Worm (Caenorhabditis elegans) whole organism, late embryonic: ENCODE data around the gene umps-1.

Source experiments
- C38D4.7 ChIP-seq: fragments of 200-800 bp; sonication (Bioruptor generic); optimal IDR thresholded peaks from 2 replicates; lab custom pipeline; 2018; ENCODE audit warnings: mild to moderate bottlenecking, missing genetic modification characterization, moderate library complexity, missing compliant biosample characterization
- F13H6.1 ChIP-seq: sonication (generic microtip); optimal IDR thresholded peaks from 2 replicates; lab custom pipeline; 2016; ENCODE audit warnings: missing genetic modification characterization, missing compliant biosample characterization
- K09A11.1 ChIP-seq: sonication (generic microtip); optimal IDR thresholded peaks from 2 replicates; lab custom pipeline; 2017; ENCODE audit warnings: antibody characterized with exemption, mild to moderate bottlenecking, missing genetic modification characterization, missing compliant biosample characterization; ENCODE audit not compliant: insufficient read depth
- T23F11.4 ChIP-seq: fragments of 200-800 bp; sonication (Bioruptor generic); optimal IDR thresholded peaks from 2 replicates; lab custom pipeline; 2018; ENCODE audit warnings: mild to moderate bottlenecking, missing genetic modification characterization, missing compliant biosample characterization
- ahr-1 ChIP-seq: sonication (generic microtip); optimal IDR thresholded peaks from 2 replicates; lab custom pipeline; 2016; ENCODE audit warnings: missing genetic modification characterization, missing compliant biosample characterization
- ceh-18 ChIP-seq: sonication (generic microtip); optimal IDR thresholded peaks from 2 replicates; lab custom pipeline; 2016; ENCODE audit warnings: missing genetic modification characterization, missing compliant biosample characterization
- ceh-24 ChIP-seq: sonication (generic microtip); optimal IDR thresholded peaks from 2 replicates; lab custom pipeline; 2016; ENCODE audit warnings: mild to moderate bottlenecking, missing genetic modification characterization, missing compliant biosample characterization
- ceh-34 ChIP-seq: sonication (generic microtip); optimal IDR thresholded peaks from 2 replicates; lab custom pipeline; 2016; ENCODE audit warnings: mild to moderate bottlenecking, missing genetic modification characterization, missing compliant biosample characterization
- ceh-9 ChIP-seq: sonication (generic microtip); optimal IDR thresholded peaks from 2 replicates; lab custom pipeline; 2016; ENCODE audit warnings: mild to moderate bottlenecking, missing genetic modification characterization, inconsistent platforms, missing compliant biosample characterization
- dmd-4 ChIP-seq: sonication (generic microtip); optimal IDR thresholded peaks from 2 replicates; lab custom pipeline; 2016; ENCODE audit warnings: borderline replicate concordance, missing genetic modification characterization, missing compliant biosample characterization
- dve-1 ChIP-seq: sonication (generic microtip); optimal IDR thresholded peaks from 2 replicates; lab custom pipeline; 2017; ENCODE audit warnings: antibody characterized with exemption, mild to moderate bottlenecking, missing genetic modification characterization, missing compliant biosample characterization
- elt-2 ChIP-seq: sonication (generic microtip); optimal IDR thresholded peaks from 2 replicates; lab custom pipeline; 2016; ENCODE audit warnings: missing genetic modification reagents, missing genetic modification characterization, missing compliant biosample characterization
- ets-4 ChIP-seq: sonication (generic microtip); optimal IDR thresholded peaks from 2 replicates; lab custom pipeline; 2016; ENCODE audit warnings: missing genetic modification characterization, missing compliant biosample characterization
- fax-1 ChIP-seq: sonication (generic microtip); optimal IDR thresholded peaks from 2 replicates; lab custom pipeline; 2016; ENCODE audit warnings: missing genotype, missing genetic modification characterization, missing compliant biosample characterization
- fkh-10 ChIP-seq: fragments of 150-350 bp; optimal IDR thresholded peaks from 2 replicates; lab custom pipeline; 2014; ENCODE audit warnings: missing biosample characterization, missing genetic modification reagents, missing genetic modification characterization
- hlh-13 ChIP-seq: fragments of 200-800 bp; sonication (Bioruptor generic); optimal IDR thresholded peaks from 2 replicates; lab custom pipeline; 2018; ENCODE audit warnings: mild to moderate bottlenecking, missing genetic modification characterization, missing compliant biosample characterization
- hlh-8 ChIP-seq: sonication (generic microtip); optimal IDR thresholded peaks from 2 replicates; lab custom pipeline; 2016; ENCODE audit warnings: missing genotype, missing genetic modification characterization, missing compliant biosample characterization
- lim-6 ChIP-seq: sonication (generic microtip); optimal IDR thresholded peaks from 2 replicates; lab custom pipeline; 2016; ENCODE audit warnings: missing genetic modification characterization, missing compliant biosample characterization
- madf-2 ChIP-seq: sonication (generic microtip); optimal IDR thresholded peaks from 2 replicates; lab custom pipeline; 2017; ENCODE audit warnings: missing genetic modification characterization, missing compliant biosample characterization
- nfya-1 ChIP-seq: sonication (generic microtip); optimal IDR thresholded peaks from 2 replicates; lab custom pipeline; 2017; ENCODE audit warnings: missing genetic modification characterization, mild to moderate bottlenecking, missing compliant biosample characterization, antibody characterized with exemption, moderate library complexity
- nhr-11 ChIP-seq: fragments of 150-350 bp; optimal IDR thresholded peaks from 2 replicates; lab custom pipeline; 2014; ENCODE audit warnings: missing biosample characterization, missing genetic modification characterization
- odd-2 ChIP-seq: sonication (generic microtip); optimal IDR thresholded peaks from 2 replicates; lab custom pipeline; 2017; ENCODE audit warnings: antibody characterized with exemption, mild to moderate bottlenecking, missing genetic modification characterization, missing compliant biosample characterization
- pag-3 ChIP-seq: sonication (generic microtip); optimal IDR thresholded peaks from 2 replicates; lab custom pipeline; 2016; ENCODE audit warnings: missing compliant biosample characterization, missing genetic modification characterization, borderline replicate concordance
- pat-9 ChIP-seq: fragments of 200-800 bp; sonication (Bioruptor generic); optimal IDR thresholded peaks from 2 replicates; lab custom pipeline; 2018; ENCODE audit warnings: mild to moderate bottlenecking, missing genetic modification characterization, moderate library complexity, missing compliant biosample characterization
- pha-2 ChIP-seq: sonication (generic microtip); optimal IDR thresholded peaks from 2 replicates; lab custom pipeline; 2017; ENCODE audit warnings: mild to moderate bottlenecking, missing genetic modification characterization, missing compliant biosample characterization
- pqm-1 ChIP-seq: sonication (generic microtip); optimal IDR thresholded peaks from 2 replicates; lab custom pipeline; 2016; ENCODE audit warnings: missing genetic modification characterization, missing compliant biosample characterization
- pros-1 ChIP-seq: fragments of 150-350 bp; optimal IDR thresholded peaks from 2 replicates; lab custom pipeline; 2014; ENCODE audit warnings: missing biosample characterization, missing genetic modification reagents, missing genetic modification characterization
- ref-2 ChIP-seq: sonication (generic microtip); optimal IDR thresholded peaks from 2 replicates; lab custom pipeline; 2016; ENCODE audit warnings: missing genetic modification characterization, missing compliant biosample characterization
- rnt-1 ChIP-seq: sonication (generic microtip); optimal IDR thresholded peaks from 2 replicates; lab custom pipeline; 2016; ENCODE audit warnings: missing genetic modification characterization, missing compliant biosample characterization
- sox-2 ChIP-seq: fragments of 200-800 bp; sonication (Bioruptor generic); IDR thresholded peaks from 2 replicates; pipeline ENCODE4 v1.3.6; 2022; ENCODE audit warnings: missing genetic modification reagents, missing genetic modification characterization, missing compliant biosample characterization
- syd-9 ChIP-seq: sonication (generic microtip); optimal IDR thresholded peaks from 2 replicates; lab custom pipeline; 2016; ENCODE audit warnings: mild to moderate bottlenecking, missing genetic modification characterization, moderate library complexity, missing compliant biosample characterization
- tbx-7 ChIP-seq: sonication (generic microtip); optimal IDR thresholded peaks from 2 replicates; lab custom pipeline; 2016; ENCODE audit warnings: missing genotype, missing genetic modification characterization, missing compliant biosample characterization
- ttx-3 ChIP-seq: sonication (generic microtip); optimal IDR thresholded peaks from 2 replicates; lab custom pipeline; 2016; ENCODE audit warnings: missing genetic modification reagents, missing genetic modification characterization, missing compliant biosample characterization
- unc-55 ChIP-seq: sonication (generic microtip); optimal IDR thresholded peaks from 2 replicates; lab custom pipeline; 2017; ENCODE audit warnings: missing biosample characterization, missing genetic modification reagents, missing genetic modification characterization
- unc-86 ChIP-seq: sonication (generic microtip); optimal IDR thresholded peaks from 2 replicates; lab custom pipeline; 2016; ENCODE audit warnings: missing genetic modification characterization, missing compliant biosample characterization
- zip-5 ChIP-seq: sonication (generic microtip); optimal IDR thresholded peaks from 2 replicates; lab custom pipeline; 2016; ENCODE audit warnings: missing genetic modification characterization, missing compliant biosample characterization

The umps-1 gene

ce11 chrIII:10354591-10354990 is 2.9 kb downstream of the umps-1 start:
- no peak for TF ChIP-seq unc-55 (GFP tag; lab: Kevin White, UChicago)
- no peak for TF ChIP-seq zip-5 (tag; lab: Kevin White, UChicago)
- no peak for TF ChIP-seq F13H6.1 (tag; lab: Kevin White, UChicago)
- no peak for TF ChIP-seq nhr-11 (tag; lab: Kevin White, UChicago)
- no peak for TF ChIP-seq pros-1 (tag; lab: Kevin White, UChicago)
- no peak for TF ChIP-seq ceh-24 (tag; lab: Kevin White, UChicago)
- no peak for TF ChIP-seq T23F11.4 (GFP tag; lab: Kevin White, UChicago)
- TF ChIP-seq ets-4 (tag; lab: Kevin White, UChicago) = no peak

- TF ChIP-seq unc-86 (tag; lab: Kevin White, UChicago) = no peak
- TF ChIP-seq tbx-7 = no peak
- TF ChIP-seq ref-2 (tag; lab: Kevin White, UChicago) = no peak
- no peak for TF ChIP-seq dve-1 (tag; lab: Kevin White, UChicago)
- no peak for TF ChIP-seq pqm-1 (tag; lab: Kevin White, UChicago)
- TF ChIP-seq lim-6 = no peak
- no peak for TF ChIP-seq ttx-3
- TF ChIP-seq ahr-1 (tag; lab: Kevin White, UChicago) = no peak
- TF ChIP-seq pat-9 (tag; lab: Kevin White, UChicago) = no peak
- no peak for TF ChIP-seq elt-2 (tag; lab: Kevin White, UChicago)
- no peak for TF ChIP-seq ceh-18 (tag; lab: Kevin White, UChicago)
- TF ChIP-seq pha-2 (tag; lab: Kevin White, UChicago) = no peak
Measured at ce11 chrIII:10353423-10353822, 4.0 kb downstream of the umps-1 start.

DNA sequence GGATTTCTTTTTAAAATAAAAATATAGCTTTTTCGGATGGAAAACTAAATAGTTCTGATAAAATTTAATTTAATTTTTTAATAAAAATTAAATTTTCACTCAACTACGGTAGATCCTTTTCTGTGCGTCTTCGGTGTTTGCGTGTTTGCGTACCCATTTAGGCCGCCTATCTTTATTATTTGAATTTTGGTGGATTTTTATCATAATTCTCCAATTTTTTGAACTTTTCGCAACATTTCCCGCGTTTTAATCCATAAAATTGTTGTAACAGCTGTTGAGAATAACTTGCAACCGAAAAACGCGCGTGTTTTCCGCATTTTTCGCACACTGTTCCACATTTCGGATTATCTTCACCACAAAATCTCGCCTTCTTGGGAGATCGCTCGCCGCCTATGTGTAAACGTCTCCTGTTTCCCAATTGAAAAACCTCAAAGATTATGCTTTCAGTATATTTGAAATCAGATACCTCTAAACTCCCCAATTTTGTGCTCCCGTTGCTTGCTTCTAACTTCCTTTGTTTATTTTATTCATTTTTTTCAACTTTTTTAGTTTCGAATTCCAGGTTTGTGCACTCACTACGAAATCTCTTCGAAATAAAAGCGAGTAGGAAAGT is 5.7 kb downstream of the umps-1 start, which contains the start of gene T07C4.3:
Gene T07C4.3 (plus strand): TSS at position 563 of the 613 bp plus-strand sequence.
- TF ChIP-seq dmd-4 (tag; lab: Kevin White, UChicago) (no peak), rnt-1 (tag; lab: Kevin White, UChicago) (no peak), hlh-8 (tag; lab: Kevin White, UChicago) (no peak), fkh-10 (GFP tag; lab: Kevin White, UChicago) (no peak)

DNA sequence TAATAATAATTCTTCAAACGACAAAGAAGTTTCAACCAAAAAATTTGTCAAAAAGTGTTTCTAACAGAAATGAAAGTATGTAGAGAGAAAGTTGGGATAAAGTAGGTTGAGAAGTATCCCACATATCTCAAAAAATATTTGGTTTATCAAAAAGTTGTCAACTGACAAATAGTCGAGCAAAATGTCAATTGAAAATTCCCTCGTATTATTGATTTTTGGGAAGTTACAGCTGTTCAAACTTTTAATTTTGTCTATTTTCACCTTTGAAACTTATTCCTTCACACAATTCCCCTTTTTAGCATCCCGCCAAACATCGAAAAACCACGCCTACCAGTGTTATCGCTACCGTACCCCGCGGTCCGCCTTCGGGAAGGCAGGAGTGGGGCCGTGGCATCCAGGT is 10.4 kb downstream of the umps-1 start, which contains the start of gene tbx-8:
Gene tbx-8 (plus strand): TSS at position 301 of the 400 bp plus-strand sequence.
- TF ChIP-seq pros-1 (tag; lab: Kevin White, UChicago) = no peak
- TF ChIP-seq syd-9 (tag; lab: Kevin White, UChicago) = no peak
- TF ChIP-seq sox-2 (GFP tag; lab: Robert Waterston, UW) = no peak
- no peak for TF ChIP-seq ceh-9 (tag; lab: Kevin White, UChicago)
- no peak for TF ChIP-seq nfya-1 (tag; lab: Kevin White, UChicago)
- TF ChIP-seq ceh-34 (tag; lab: Kevin White, UChicago) = no peak
- no peak for TF ChIP-seq pag-3 (tag; lab: Kevin White, UChicago)
- no peak for TF ChIP-seq hlh-8 (tag; lab: Kevin White, UChicago)
- TF ChIP-seq fax-1 (tag; lab: Kevin White, UChicago) = no peak
- TF ChIP-seq odd-2 (tag; lab: Kevin White, UChicago) = no peak
- TF ChIP-seq rnt-1 (tag; lab: Kevin White, UChicago) = no peak
- no peak for TF ChIP-seq K09A11.1
- no peak for TF ChIP-seq unc-86 (tag; lab: Kevin White, UChicago)
- no peak for TF ChIP-seq dve-1 (tag; lab: Kevin White, UChicago)
- TF ChIP-seq C38D4.7 = no peak
- no peak for TF ChIP-seq hlh-13
- TF ChIP-seq madf-2 (tag; lab: Kevin White, UChicago) = no peak
